Worm (Caenorhabditis elegans) whole organism, late embryonic: ENCODE data around the gene spt-4.

Experiments
- ama-1 ChIP-seq: fragments of 150-350 bp; optimal IDR thresholded peaks from 2 replicates; lab custom pipeline; 2014
- ceh-48 ChIP-seq: sonication (generic microtip); optimal IDR thresholded peaks from 2 replicates; lab custom pipeline; 2016; ENCODE audit warnings: missing genetic modification characterization, inconsistent platforms, missing compliant biosample characterization
- fkh-10 ChIP-seq: fragments of 150-350 bp; optimal IDR thresholded peaks from 2 replicates; lab custom pipeline; 2014; ENCODE audit warnings: missing biosample characterization, missing genetic modification reagents, missing genetic modification characterization

DNA sequence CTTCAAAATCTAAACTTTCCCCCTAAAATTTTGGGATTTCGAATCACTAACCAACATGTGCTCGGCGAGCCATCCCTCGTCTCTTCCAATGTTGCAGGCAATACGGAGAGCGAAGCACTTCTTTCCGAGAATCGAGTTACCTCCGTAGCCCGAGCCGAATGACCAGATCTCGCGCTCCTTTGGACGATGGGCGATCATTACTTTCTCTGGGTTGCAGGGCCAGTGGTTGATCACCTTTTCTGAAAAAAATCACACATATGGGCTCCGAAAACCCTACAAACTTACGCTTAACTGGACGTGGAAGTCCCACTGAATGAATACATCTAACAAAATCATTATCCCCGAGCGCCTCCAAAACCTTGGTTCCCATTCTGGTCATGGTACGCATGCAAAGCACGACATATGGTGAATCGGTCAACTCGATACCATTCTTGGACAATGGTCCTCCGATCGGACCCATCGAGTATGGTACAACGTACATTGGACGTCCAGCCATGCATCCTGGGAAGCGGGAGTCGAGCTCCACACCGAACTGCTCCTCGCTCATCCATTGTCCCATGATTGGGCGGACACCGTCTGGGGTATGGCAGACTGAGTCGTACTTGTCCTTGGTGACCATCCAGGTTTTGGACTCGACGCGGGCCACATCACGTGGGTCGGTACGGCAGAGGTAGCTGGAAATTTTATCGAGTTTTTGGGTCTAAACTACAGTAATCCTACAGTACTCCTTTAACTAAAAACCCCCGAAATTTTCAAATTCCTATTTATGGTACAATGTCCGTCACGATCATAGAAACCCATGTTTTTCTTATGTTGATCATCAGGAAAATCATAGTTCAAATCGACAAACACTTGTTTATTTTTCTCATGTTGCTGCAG lies 4.6 kb downstream of the spt-4 start:
- no peak for TF ChIP-seq fkh-10 (GFP tag; lab: Kevin White, UChicago)
- no peak for TF ChIP-seq ceh-48 (tag; lab: Kevin White, UChicago)
- TF ChIP-seq ama-1 (lab: Kevin White, UChicago): no peak
